Worm (Caenorhabditis elegans): Measurements from ENCODE around the gene coa-3.

DNA sequence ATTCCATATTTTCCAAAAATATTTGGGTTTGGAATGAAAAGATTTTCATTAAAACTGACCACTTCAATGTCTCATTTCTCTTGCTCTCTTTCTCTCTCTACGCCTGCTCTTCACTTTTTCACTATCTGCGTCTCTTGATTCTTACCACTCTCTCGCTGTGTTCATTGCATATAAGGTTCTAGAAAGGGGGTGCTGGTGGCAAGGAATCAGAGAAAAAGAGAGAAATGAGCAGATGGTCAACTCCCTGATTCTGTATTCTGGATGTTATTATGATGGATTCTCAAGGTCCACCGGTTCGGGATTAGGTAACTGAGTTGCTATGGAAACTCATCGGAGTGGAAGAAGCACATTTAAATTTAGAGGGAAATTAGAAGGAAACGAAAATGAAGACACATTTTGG, 38.3 kb upstream of the coa-3 start:
- TF ChIP-seq sea-2 (GFP tag; optimal IDR thresholded peaks at IDR 0.05) (no peak), tbx-2 (tag; optimal IDR thresholded peaks at IDR 0.05) (no peak), elt-2 (tag; optimal IDR thresholded peaks at IDR 0.05) (no peak), skn-1 (tag; optimal IDR thresholded peaks at IDR 0.05) (no peak), fos-1 (tag; optimal IDR thresholded peaks at IDR 0.05) (no peak)
